Worm (Caenorhabditis elegans): ENCODE data around the gene ZK688.10.

- TF ChIP-seq nhr-237 (tag; optimal IDR thresholded peaks at IDR 0.05) (no peak), M03D4.4 (tag; optimal IDR thresholded peaks at IDR 0.05) (no peak), elt-1 (tag; optimal IDR thresholded peaks at IDR 0.05; ENCODE audit: borderline replicate concordance, insufficient read depth) (no peak), lsy-2 (tag; optimal IDR thresholded peaks at IDR 0.05) (no peak), lin-13 (tag; optimal IDR thresholded peaks at IDR 0.05) (no peak)
Observed at ce11 chrIII:7911621-7912020, 14.8 kb upstream of the ZK688.10 start, which contains the start of gene ZK688.7.
